Fruit fly (Drosophila melanogaster): ENCODE results near the gene CG46339.

dm6 chr3R:26966385-26966784 lies 50.8 kb downstream of the CG46339 start, which contains the start of gene Gr97a:
- no peak for TF ChIP-seq CG10669 (GFP tag; optimal IDR thresholded peaks at IDR 0.05)
- TF ChIP-seq vri (GFP tag; optimal IDR thresholded peaks at IDR 0.05): no peak
